Fruit fly (Drosophila melanogaster) whole organism, embryonic: ENCODE measurements around the gene CG13609.

Experiments
- Abd-B ChIP-seq: fragments of 200-800 bp; sonication (Bioruptor generic); optimal IDR thresholded peaks from 2 replicates; lab custom pipeline; 2018; ENCODE audit warnings: missing biosample characterization, mild to moderate bottlenecking, missing genetic modification characterization, moderate library complexity
- Ada2b ChIP-seq: fragments of 200-800 bp; sonication (Bioruptor generic); IDR thresholded peaks from 2 replicates; pipeline ENCODE4 v1.3.6; 2022; ENCODE audit warnings: missing biosample characterization, missing genetic modification characterization
- Atf3 ChIP-seq: fragments of 200-800 bp; sonication (Bioruptor generic); optimal IDR thresholded peaks from 3 replicates; lab custom pipeline; 2016; ENCODE audit warnings: missing biosample characterization, missing genetic modification characterization
- BEAF-32 ChIP-seq: fragments of 200-800 bp; sonication (Bioruptor generic); optimal IDR thresholded peaks from 3 replicates; lab custom pipeline; 2017; ENCODE audit warnings: missing biosample characterization, missing genetic modification characterization, mild to moderate bottlenecking, moderate library complexity, missing genetic modification reagents
- CG10431 ChIP-seq: fragments of 200-800 bp; sonication (Bioruptor generic); optimal IDR thresholded peaks from 3 replicates; lab custom pipeline; 2018; ENCODE audit warnings: missing biosample characterization, mild to moderate bottlenecking, missing genetic modification characterization
- CG11247 ChIP-seq: fragments of 200-800 bp; sonication (Bioruptor generic); IDR thresholded peaks from 2 replicates; pipeline ENCODE4 v1.3.6; 2022; ENCODE audit warnings: missing biosample characterization, missing genetic modification characterization
- CG11695 ChIP-seq: fragments of 200-800 bp; sonication (Bioruptor generic); IDR thresholded peaks from 3 replicates; pipeline ENCODE4 v1.3.6; 2022; ENCODE audit warnings: missing biosample characterization, missing genetic modification characterization
- CG13123 ChIP-seq: fragments of 200-800 bp; sonication (Bioruptor generic); optimal IDR thresholded peaks from 2 replicates; lab custom pipeline; 2016; ENCODE audit warnings: missing biosample characterization, missing genetic modification characterization
- CG15269 ChIP-seq: fragments of 200-800 bp; sonication (Bioruptor generic); optimal IDR thresholded peaks from 2 replicates; lab custom pipeline; 2018; ENCODE audit warnings: missing biosample characterization, mild to moderate bottlenecking, missing genetic modification characterization, moderate library complexity
- CG1647 ChIP-seq: fragments of 200-800 bp; sonication (Bioruptor generic); optimal IDR thresholded peaks from 3 replicates; lab custom pipeline; 2016; ENCODE audit warnings: missing biosample characterization, missing genetic modification characterization
- CG17328 ChIP-seq: fragments of 200-800 bp; sonication (Bioruptor generic); IDR thresholded peaks from 2 replicates; pipeline ENCODE4 v1.3.6; 2022; ENCODE audit warnings: missing biosample characterization, missing genetic modification characterization
- CG31388 ChIP-seq: fragments of 200-800 bp; sonication (Bioruptor generic); optimal IDR thresholded peaks from 2 replicates; lab custom pipeline; 2016; ENCODE audit warnings: missing biosample characterization, missing genetic modification characterization
- CG3281 ChIP-seq: fragments of 200-800 bp; sonication (Bioruptor generic); optimal IDR thresholded peaks from 3 replicates; lab custom pipeline; 2017; ENCODE audit warnings: missing biosample characterization, mild to moderate bottlenecking, missing genetic modification characterization
- CG3995 ChIP-seq: fragments of 200-800 bp; sonication (Bioruptor generic); optimal IDR thresholded peaks from 3 replicates; lab custom pipeline; 2016; ENCODE audit warnings: missing biosample characterization, missing genetic modification characterization
- CG7963 ChIP-seq: fragments of 200-800 bp; sonication (Bioruptor generic); IDR thresholded peaks from 3 replicates; pipeline ENCODE4 v1.3.6; 2022; ENCODE audit warnings: missing biosample characterization, missing genetic modification characterization; ENCODE audit not compliant: partially characterized antibody
- Dad ChIP-seq: fragments of 200-800 bp; sonication (Bioruptor generic); optimal IDR thresholded peaks from 3 replicates; lab custom pipeline; 2016; ENCODE audit warnings: missing biosample characterization, missing genetic modification characterization
- Dfd ChIP-seq, 2 experiments: fragments of >200 bp; optimal IDR thresholded peaks; 2 replicates each; lab custom pipeline; 2017; ENCODE audit warnings: missing biosample characterization in 2 of 2, missing genetic modification characterization in 2 of 2
- E2f2 ChIP-seq: fragments of 200-800 bp; sonication (Bioruptor generic); IDR thresholded peaks from 2 replicates; pipeline ENCODE4 v1.3.6; 2022; ENCODE audit warnings: missing biosample characterization, missing genetic modification characterization
- Fer3 ChIP-seq: fragments of 200-800 bp; sonication (Bioruptor generic); optimal IDR thresholded peaks from 2 replicates; lab custom pipeline; 2018; ENCODE audit warnings: missing biosample characterization, mild to moderate bottlenecking, missing genetic modification characterization, moderate library complexity
- GATAe ChIP-seq: fragments of 200-800 bp; sonication (Bioruptor generic); conservative IDR thresholded peaks from 2 replicates; pipeline ENCODE4 v1.3.6; 2022; ENCODE audit warnings: missing biosample characterization, missing genetic modification characterization
- Hsf ChIP-seq: fragments of 200-800 bp; sonication (Bioruptor generic); optimal IDR thresholded peaks from 3 replicates; lab custom pipeline; 2016; ENCODE audit warnings: missing biosample characterization, missing genetic modification characterization
- Lim3 ChIP-seq: fragments of 200-800 bp; sonication (Bioruptor generic); IDR thresholded peaks from 2 replicates; pipeline ENCODE4 v1.3.6; 2022; ENCODE audit warnings: missing biosample characterization, missing genetic modification characterization
- Nf-YA ChIP-seq: fragments of 200-800 bp; sonication (Bioruptor generic); IDR thresholded peaks from 2 replicates; pipeline ENCODE4 v1.3.6; 2022; ENCODE audit warnings: missing biosample characterization, missing genetic modification characterization
- Rx ChIP-seq: fragments of 200-800 bp; sonication (Bioruptor generic); IDR thresholded peaks from 2 replicates; pipeline ENCODE4 v1.3.6; 2022; ENCODE audit warnings: missing biosample characterization, missing genetic modification characterization
- Ssrp ChIP-seq: fragments of 200-800 bp; sonication (Bioruptor generic); optimal IDR thresholded peaks from 2 replicates; lab custom pipeline; 2018; ENCODE audit warnings: missing biosample characterization, mild to moderate bottlenecking, missing genetic modification characterization, moderate library complexity
- Usf ChIP-seq: fragments of 200-800 bp; sonication (Bioruptor generic); optimal IDR thresholded peaks from 2 replicates; lab custom pipeline; 2017; ENCODE audit warnings: missing genotype, missing biosample characterization, missing genetic modification characterization
- Vsx1 ChIP-seq: fragments of 200-800 bp; sonication (Bioruptor generic); optimal IDR thresholded peaks from 2 replicates; lab custom pipeline; 2017; ENCODE audit warnings: missing biosample characterization, mild to moderate bottlenecking, missing genetic modification characterization, missing genetic modification reagents
- amos ChIP-seq: fragments of 200-800 bp; sonication (Bioruptor generic); IDR thresholded peaks from 2 replicates; pipeline ENCODE4 v1.3.6; 2022; ENCODE audit warnings: missing biosample characterization, missing genetic modification characterization; ENCODE audit not compliant: partially characterized antibody
- cad ChIP-seq: fragments of >200 bp; optimal IDR thresholded peaks from 2 replicates; lab custom pipeline; 2017; ENCODE audit warnings: missing biosample characterization, missing genetic modification characterization
- chm ChIP-seq: fragments of 200-800 bp; sonication (Bioruptor generic); IDR thresholded peaks from 2 replicates; pipeline ENCODE4 v1.3.6; 2022; ENCODE audit warnings: missing biosample characterization, missing genetic modification characterization
- chn ChIP-seq: fragments of 200-800 bp; sonication (Bioruptor generic); optimal IDR thresholded peaks from 2 replicates; lab custom pipeline; 2016; ENCODE audit warnings: missing biosample characterization, missing genetic modification characterization
- dm ChIP-seq: fragments of 200-800 bp; sonication (Bioruptor generic); optimal IDR thresholded peaks from 3 replicates; lab custom pipeline; 2016; ENCODE audit warnings: missing biosample characterization, missing genetic modification characterization
- her ChIP-seq: fragments of 200-800 bp; sonication (Bioruptor generic); optimal IDR thresholded peaks from 2 replicates; lab custom pipeline; 2016; ENCODE audit warnings: missing biosample characterization, missing genetic modification characterization
- hkb ChIP-seq, 2 experiments: fragments of 200-800 bp in 1 of 2; fragments of >200 bp in 1 of 2; sonication (Bioruptor generic) in 1 of 2; IDR thresholded peaks in 1 of 2; optimal IDR thresholded peaks in 1 of 2; 2 replicates each; pipeline versions ENCODE4 v1.3.6 to Lab custom; 2017 to 2022; ENCODE audit warnings: missing biosample characterization in 1 of 2, missing genetic modification characterization in 1 of 2
- jumu ChIP-seq: fragments of 200-800 bp; sonication (Bioruptor generic); optimal IDR thresholded peaks from 3 replicates; lab custom pipeline; 2016; ENCODE audit warnings: missing biosample characterization, missing genetic modification characterization
- lov ChIP-seq, 2 experiments: fragments of 200-800 bp in 1 of 2; fragments of >200 bp in 1 of 2; sonication (Bioruptor generic) in 1 of 2; IDR thresholded peaks in 1 of 2; optimal IDR thresholded peaks in 1 of 2; 2 replicates in 1 of 2; 3 replicates in 1 of 2; pipeline versions ENCODE4 v1.3.6 to Lab custom; 2017 to 2022; ENCODE audit warnings: missing biosample characterization in 1 of 2, missing genetic modification characterization in 1 of 2
- pb ChIP-seq: fragments of 200-800 bp; sonication (Bioruptor generic); optimal IDR thresholded peaks from 3 replicates; lab custom pipeline; 2016; ENCODE audit warnings: missing biosample characterization, missing genetic modification characterization
- pum ChIP-seq: fragments of 200-800 bp; sonication (Bioruptor generic); optimal IDR thresholded peaks from 2 replicates; lab custom pipeline; 2016; ENCODE audit warnings: missing biosample characterization, missing genetic modification characterization
- pzg ChIP-seq: fragments of 200-800 bp; sonication (Bioruptor generic); optimal IDR thresholded peaks from 3 replicates; lab custom pipeline; 2018; ENCODE audit warnings: missing biosample characterization, mild to moderate bottlenecking, missing genetic modification characterization, moderate library complexity
- rib ChIP-seq: fragments of 200-800 bp; sonication (Bioruptor generic); IDR thresholded peaks from 2 replicates; pipeline ENCODE4 v1.3.6; 2022; ENCODE audit warnings: missing biosample characterization, missing genetic modification characterization
- sc ChIP-seq, 3 experiments: fragments of >200 bp in 2 of 3; fragments of 200-800 bp in 1 of 3; sonication (Bioruptor generic) in 1 of 3; optimal IDR thresholded peaks; 2 replicates in 2 of 3; 3 replicates in 1 of 3; lab custom pipeline; 2017; ENCODE audit warnings: mild to moderate bottlenecking in 1 of 3, missing biosample characterization in 1 of 3, missing genetic modification characterization in 1 of 3, missing genetic modification reagents in 1 of 3
- shn ChIP-seq: fragments of 200-800 bp; sonication (Bioruptor generic); optimal IDR thresholded peaks from 3 replicates; lab custom pipeline; 2016; ENCODE audit warnings: missing biosample characterization, missing genetic modification characterization
- slp2 ChIP-seq: fragments of 200-800 bp; sonication (Bioruptor generic); optimal IDR thresholded peaks from 2 replicates; lab custom pipeline; 2016; ENCODE audit warnings: missing biosample characterization, missing genetic modification characterization
- sna ChIP-seq: fragments of 200-800 bp; sonication (Bioruptor generic); IDR thresholded peaks from 2 replicates; pipeline ENCODE4 v1.3.6; 2022; ENCODE audit warnings: missing biosample characterization, missing genetic modification characterization; ENCODE audit not compliant: partially characterized antibody
- tap ChIP-seq: fragments of 200-800 bp; optimal IDR thresholded peaks from 3 replicates; lab custom pipeline; 2019; ENCODE audit warnings: missing biosample characterization, mild to moderate bottlenecking, missing genetic modification characterization, moderate library complexity
- unpg ChIP-seq: fragments of 200-800 bp; sonication (Bioruptor generic); optimal IDR thresholded peaks from 3 replicates; lab custom pipeline; 2018; ENCODE audit warnings: missing biosample characterization, mild to moderate bottlenecking, missing genetic modification characterization, moderate library complexity
- vfl ChIP-seq: fragments of 200-800 bp; sonication (Bioruptor generic); optimal IDR thresholded peaks from 2 replicates; lab custom pipeline; 2016; ENCODE audit warnings: missing biosample characterization, missing genetic modification characterization
- vvl ChIP-seq: fragments of 200-800 bp; sonication (Bioruptor generic); IDR thresholded peaks from 2 replicates; pipeline ENCODE4 v1.3.6; 2022; ENCODE audit warnings: missing biosample characterization, missing genetic modification characterization
- wdn ChIP-seq: fragments of 200-800 bp; sonication (Bioruptor generic); IDR thresholded peaks from 2 replicates; pipeline ENCODE4 v1.3.6; 2022; ENCODE audit warnings: missing biosample characterization, missing genetic modification characterization

CG13609 gene

DNA sequence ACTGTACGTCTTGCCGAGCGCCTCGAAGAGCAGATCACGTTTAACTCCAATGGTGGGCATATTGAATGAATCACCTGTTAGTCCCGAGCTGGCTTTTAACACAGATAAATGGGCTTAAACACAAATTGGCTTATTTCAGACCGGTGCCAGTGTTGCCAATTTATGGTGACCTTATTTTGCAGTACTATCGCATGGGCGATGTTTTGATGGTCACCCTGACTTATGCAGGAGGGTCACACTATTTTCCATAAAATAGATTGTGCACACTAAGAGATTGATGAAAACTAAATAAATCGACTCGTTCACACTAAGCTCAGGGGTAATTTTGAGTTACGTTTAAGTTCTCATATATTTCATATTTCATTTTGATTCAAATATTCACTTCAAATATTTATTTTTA, 25.7 kb downstream of the CG13609 start, which contains the start of gene beta-PheRS (continued):
- TF ChIP-seq chm (GFP tag; lab: Robert Waterston, UW) (no peak; the same call in 1 of the 2 replicates), unpg (no peak), sna (GFP tag; lab: Robert Waterston, UW) (peak; percentile 90), Ssrp (tag; lab: Kevin White, UChicago) (peak; percentile 23), Hsf (GFP tag; lab: Kevin White, UChicago) (peak; percentile 61), dm (GFP tag; lab: Kevin White, UChicago) (peak; percentile 78), Vsx1 (GFP tag; lab: Kevin White, UChicago) (no peak), pum (GFP tag; lab: Kevin White, UChicago) (peak; percentile 8), CG10431 (no peak), Lim3 (no peak), E2f2 (GFP tag; lab: Robert Waterston, UW) (peak; percentile 56; the same call in 1 of the 2 replicates), CG11247 (peak; percentile 32; the same call in 1 of the 2 replicates), vvl (GFP tag; lab: Robert Waterston, UW) (peak; percentile 88), chn (GFP tag; lab: Kevin White, UChicago) (peak; percentile 34), sc (optimal IDR thresholded peaks at IDR 0.05; lab: Kevin White, UChicago) (no peak), sc (GFP tag; optimal IDR thresholded peaks at IDR 0.05; lab: Kevin White, UChicago) (no peak), jumu (GFP tag; lab: Kevin White, UChicago) (peak; percentile 53), Nf-YA (peak; percentile 34; the same call in 1 of the 2 replicates), Abd-B (GFP tag; lab: Kevin White, UChicago) (no peak), pzg (GFP tag; lab: Kevin White, UChicago) (peak; percentile 99), lov (optimal IDR thresholded peaks at IDR 0.05; lab: Kevin White, UChicago) (no peak), lov (GFP tag; IDR thresholded peaks at IDR 0.05; lab: Robert Waterston, UW) (0 out of 3 replicates have a peak, but pooled peaks have one; percentile 31), CG15269 (tag; lab: Kevin White, UChicago) (no peak), Atf3 (peak; percentile 2), CG13123 (no peak), Dad (GFP tag; lab: Kevin White, UChicago) (peak; percentile 18), Dfd (GFP tag; optimal IDR thresholded peaks at IDR 0.05; lab: Kevin White, UChicago) (no peak), slp2 (GFP tag; lab: Kevin White, UChicago) (peak; percentile 29), rib (peak; percentile 96), vfl (GFP tag; lab: Kevin White, UChicago) (no peak), CG17328 (GFP tag; lab: Robert Waterston, UW) (no peak; the same call in 1 of the 2 replicates), wdn (0 out of 2 replicates have a peak, but pooled peaks have one; percentile 31), Rx (GFP tag; lab: Robert Waterston, UW) (0 out of 2 replicates have a peak, but pooled peaks have one; percentile 30), amos (GFP tag; lab: Robert Waterston, UW) (peak; percentile 97), CG3995 (GFP tag; lab: Kevin White, UChicago) (peak; percentile 83), CG1647 (peak; percentile 57), CG31388 (GFP tag; lab: Kevin White, UChicago) (no peak), Fer3 (tag; lab: Kevin White, UChicago) (no peak), hkb (optimal IDR thresholded peaks at IDR 0.05; lab: Kevin White, UChicago) (no peak), hkb (GFP tag; IDR thresholded peaks at IDR 0.05; lab: Robert Waterston, UW) (peak; percentile 23; the same call in 1 of the 2 replicates), cad (GFP tag; lab: Kevin White, UChicago) (no peak), BEAF-32 (GFP tag; lab: Kevin White, UChicago) (peak; percentile 95), her (peak; percentile 62), Usf (GFP tag; lab: Kevin White, UChicago) (peak; percentile 17), Ada2b (peak; percentile 52), CG7963 (peak; percentile 91), shn (GFP tag; lab: Kevin White, UChicago) (peak; percentile 51), GATAe (0 out of 2 replicates have a peak, but pooled peaks have one; percentile 32), CG3281 (GFP tag; lab: Kevin White, UChicago) (no peak), CG11695 (GFP tag; lab: Robert Waterston, UW) (no peak), tap (no peak), pb (GFP tag; lab: Kevin White, UChicago) (peak; percentile 1)
